Worm (Caenorhabditis elegans): ENCODE data around the gene Y105C5B.11.

DNA sequence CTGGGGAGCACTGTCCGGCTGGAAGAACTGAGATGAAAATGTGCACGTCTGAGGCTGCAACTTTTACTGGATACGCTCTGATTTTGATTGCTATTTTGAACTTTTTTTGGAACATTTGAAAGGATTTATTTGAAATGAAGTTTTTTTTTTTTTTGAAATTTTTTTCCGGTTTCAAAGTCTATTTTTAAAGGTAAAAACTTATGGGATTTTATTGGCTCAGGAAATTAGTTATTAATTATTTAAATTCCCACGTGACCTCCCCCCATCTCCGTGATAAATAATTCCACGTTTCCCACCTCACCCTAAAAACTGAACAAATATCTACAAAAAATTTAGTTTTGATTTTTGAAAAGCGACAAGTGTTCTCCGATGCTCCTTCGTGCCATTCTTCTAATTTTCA, 23.0 kb upstream of the Y105C5B.11 start, which contains the start of gene Y105C5B.18:
- TF ChIP-seq nhr-179 (tag; optimal IDR thresholded peaks at IDR 0.05) (no peak), lag-1 (GFP tag; IDR thresholded peaks at IDR 0.05) (no peak), snpc-1.1 (tag; optimal IDR thresholded peaks at IDR 0.05; ENCODE audit: insufficient read depth) (no peak), B0261.1 (tag; optimal IDR thresholded peaks at IDR 0.05) (no peak), pha-4 (tag; optimal IDR thresholded peaks at IDR 0.05) (no peak), unc-62 (GFP tag; optimal IDR thresholded peaks at IDR 0.05) (no peak), hsf-1 (GFP tag; IDR thresholded peaks at IDR 0.05) (no peak), F55B11.4 (tag; optimal IDR thresholded peaks at IDR 0.05; ENCODE audit: borderline replicate concordance, insufficient read depth) (no peak), madf-6 (GFP tag; IDR thresholded peaks at IDR 0.05) (no peak)

Measured in whole organism, young adult.